Worm (Caenorhabditis elegans) whole organism, late embryonic: ENCODE results near the gene ccz-1.
A peak's percentile ranks its signal among the peaks of the same experiment; 100 is the strongest.

Source experiments
- C38D4.7 ChIP-seq: fragments of 200-800 bp; sonication (Bioruptor generic); optimal IDR thresholded peaks from 2 replicates; lab custom pipeline; 2018; ENCODE audit warnings: mild to moderate bottlenecking, missing genetic modification characterization, moderate library complexity, missing compliant biosample characterization
- F13H6.1 ChIP-seq: sonication (generic microtip); optimal IDR thresholded peaks from 2 replicates; lab custom pipeline; 2016; ENCODE audit warnings: missing genetic modification characterization, missing compliant biosample characterization
- K02D7.2 ChIP-seq: sonication (generic microtip); optimal IDR thresholded peaks from 2 replicates; lab custom pipeline; 2017; ENCODE audit warnings: mild to moderate bottlenecking, missing genetic modification characterization, missing compliant biosample characterization
- K09A11.1 ChIP-seq: sonication (generic microtip); optimal IDR thresholded peaks from 2 replicates; lab custom pipeline; 2017; ENCODE audit warnings: antibody characterized with exemption, mild to moderate bottlenecking, missing genetic modification characterization, missing compliant biosample characterization; ENCODE audit not compliant: insufficient read depth
- Y22D7AL.16 ChIP-seq: sonication (generic microtip); optimal IDR thresholded peaks from 2 replicates; lab custom pipeline; 2016; ENCODE audit warnings: missing genetic modification characterization, missing compliant biosample characterization
- ama-1 ChIP-seq: fragments of 150-350 bp; optimal IDR thresholded peaks from 2 replicates; lab custom pipeline; 2014
- ceh-14 ChIP-seq: sonication (generic microtip); optimal IDR thresholded peaks from 2 replicates; lab custom pipeline; 2016; ENCODE audit warnings: missing genotype, missing genetic modification characterization, missing compliant biosample characterization
- ceh-18 ChIP-seq: sonication (generic microtip); optimal IDR thresholded peaks from 2 replicates; lab custom pipeline; 2016; ENCODE audit warnings: missing genetic modification characterization, missing compliant biosample characterization
- ceh-19 ChIP-seq: fragments of 200-800 bp; sonication (Bioruptor generic); optimal IDR thresholded peaks from 2 replicates; lab custom pipeline; 2018; ENCODE audit warnings: mild to moderate bottlenecking, missing genetic modification characterization, missing compliant biosample characterization
- ceh-24 ChIP-seq: sonication (generic microtip); optimal IDR thresholded peaks from 2 replicates; lab custom pipeline; 2016; ENCODE audit warnings: mild to moderate bottlenecking, missing genetic modification characterization, missing compliant biosample characterization
- ceh-30 ChIP-seq: fragments of 150-350 bp; optimal IDR thresholded peaks from 2 replicates; lab custom pipeline; 2014; ENCODE audit warnings: missing biosample characterization, missing genetic modification characterization
- ceh-31 ChIP-seq: sonication (generic microtip); optimal IDR thresholded peaks from 2 replicates; lab custom pipeline; 2016; ENCODE audit warnings: missing genetic modification characterization, missing compliant biosample characterization
- ceh-34 ChIP-seq: sonication (generic microtip); optimal IDR thresholded peaks from 2 replicates; lab custom pipeline; 2016; ENCODE audit warnings: mild to moderate bottlenecking, missing genetic modification characterization, missing compliant biosample characterization
- ceh-45 ChIP-seq: fragments of 200-800 bp; sonication (Bioruptor generic); IDR thresholded peaks from 2 replicates; pipeline ENCODE4 v1.3.6; 2022; ENCODE audit warnings: missing genetic modification reagents, missing genetic modification characterization, missing compliant biosample characterization
- ceh-48 ChIP-seq: sonication (generic microtip); optimal IDR thresholded peaks from 2 replicates; lab custom pipeline; 2016; ENCODE audit warnings: missing genetic modification characterization, inconsistent platforms, missing compliant biosample characterization
- ceh-6 ChIP-seq: fragments of 200-800 bp; sonication (Bioruptor generic); optimal IDR thresholded peaks from 2 replicates; lab custom pipeline; 2018; ENCODE audit warnings: mild to moderate bottlenecking, missing genetic modification characterization, missing compliant biosample characterization
- dve-1 ChIP-seq: sonication (generic microtip); optimal IDR thresholded peaks from 2 replicates; lab custom pipeline; 2017; ENCODE audit warnings: antibody characterized with exemption, mild to moderate bottlenecking, missing genetic modification characterization, missing compliant biosample characterization
- elt-2 ChIP-seq: sonication (generic microtip); optimal IDR thresholded peaks from 2 replicates; lab custom pipeline; 2016; ENCODE audit warnings: missing genetic modification reagents, missing genetic modification characterization, missing compliant biosample characterization
- elt-4 ChIP-seq: sonication (generic microtip); optimal IDR thresholded peaks from 2 replicates; lab custom pipeline; 2016; ENCODE audit warnings: missing genetic modification characterization, missing compliant biosample characterization
- fkh-6 ChIP-seq: sonication (generic microtip); optimal IDR thresholded peaks from 2 replicates; lab custom pipeline; 2016; ENCODE audit warnings: missing genetic modification characterization, missing compliant biosample characterization
- gmeb-2 ChIP-seq: sonication (generic microtip); optimal IDR thresholded peaks from 2 replicates; lab custom pipeline; 2016; ENCODE audit warnings: missing genetic modification characterization, inconsistent platforms, missing compliant biosample characterization
- hlh-6 ChIP-seq: sonication (generic microtip); optimal IDR thresholded peaks from 2 replicates; lab custom pipeline; 2016; ENCODE audit warnings: missing genotype, missing genetic modification characterization, missing compliant biosample characterization
- hlh-8 ChIP-seq: sonication (generic microtip); optimal IDR thresholded peaks from 2 replicates; lab custom pipeline; 2016; ENCODE audit warnings: missing genotype, missing genetic modification characterization, missing compliant biosample characterization
- lin-11 ChIP-seq: fragments of 200-800 bp; sonication (Bioruptor generic); optimal IDR thresholded peaks from 2 replicates; lab custom pipeline; 2018; ENCODE audit warnings: mild to moderate bottlenecking, missing genetic modification characterization, missing compliant biosample characterization
- madf-2 ChIP-seq: sonication (generic microtip); optimal IDR thresholded peaks from 2 replicates; lab custom pipeline; 2017; ENCODE audit warnings: missing genetic modification characterization, missing compliant biosample characterization
- nhr-232 ChIP-seq: sonication (generic microtip); optimal IDR thresholded peaks from 2 replicates; lab custom pipeline; 2016; ENCODE audit warnings: missing genetic modification characterization, missing compliant biosample characterization
- odd-2 ChIP-seq: sonication (generic microtip); optimal IDR thresholded peaks from 2 replicates; lab custom pipeline; 2017; ENCODE audit warnings: antibody characterized with exemption, mild to moderate bottlenecking, missing genetic modification characterization, missing compliant biosample characterization
- pax-1 ChIP-seq: fragments of 150-350 bp; optimal IDR thresholded peaks from 2 replicates; lab custom pipeline; 2014; ENCODE audit warnings: missing biosample characterization, missing genetic modification characterization
- pha-2 ChIP-seq: sonication (generic microtip); optimal IDR thresholded peaks from 2 replicates; lab custom pipeline; 2017; ENCODE audit warnings: mild to moderate bottlenecking, missing genetic modification characterization, missing compliant biosample characterization
- pqm-1 ChIP-seq: sonication (generic microtip); optimal IDR thresholded peaks from 2 replicates; lab custom pipeline; 2016; ENCODE audit warnings: missing genetic modification characterization, missing compliant biosample characterization
- pros-1 ChIP-seq: fragments of 150-350 bp; optimal IDR thresholded peaks from 2 replicates; lab custom pipeline; 2014; ENCODE audit warnings: missing biosample characterization, missing genetic modification reagents, missing genetic modification characterization
- ref-2 ChIP-seq: sonication (generic microtip); optimal IDR thresholded peaks from 2 replicates; lab custom pipeline; 2016; ENCODE audit warnings: missing genetic modification characterization, missing compliant biosample characterization
- rnt-1 ChIP-seq: sonication (generic microtip); optimal IDR thresholded peaks from 2 replicates; lab custom pipeline; 2016; ENCODE audit warnings: missing genetic modification characterization, missing compliant biosample characterization
- sdc-2 ChIP-seq: sonication (generic microtip); optimal IDR thresholded peaks from 2 replicates; lab custom pipeline; 2016; ENCODE audit warnings: missing genotype, missing genetic modification characterization, missing compliant biosample characterization
- sox-4 ChIP-seq: sonication (generic microtip); optimal IDR thresholded peaks from 2 replicates; lab custom pipeline; 2017; ENCODE audit warnings: mild to moderate bottlenecking, missing genetic modification characterization, inconsistent platforms, missing compliant biosample characterization
- syd-9 ChIP-seq: sonication (generic microtip); optimal IDR thresholded peaks from 2 replicates; lab custom pipeline; 2016; ENCODE audit warnings: mild to moderate bottlenecking, missing genetic modification characterization, moderate library complexity, missing compliant biosample characterization
- tbx-2 ChIP-seq: sonication (generic microtip); optimal IDR thresholded peaks from 2 replicates; lab custom pipeline; 2016; ENCODE audit warnings: missing genetic modification characterization, missing compliant biosample characterization
- tbx-7 ChIP-seq: sonication (generic microtip); optimal IDR thresholded peaks from 2 replicates; lab custom pipeline; 2016; ENCODE audit warnings: missing genotype, missing genetic modification characterization, missing compliant biosample characterization
- unc-3 ChIP-seq, 2 experiments: fragments of 200-800 bp in 1 of 2; sonication (Bioruptor generic) in 1 of 2; sonication (generic microtip) in 1 of 2; conservative IDR thresholded peaks in 1 of 2; optimal IDR thresholded peaks in 1 of 2; 2 replicates each; pipeline versions ENCODE4 v1.3.6 to Lab custom; 2016 to 2022; ENCODE audit warnings: missing compliant biosample characterization in 2 of 2, missing genetic modification characterization in 2 of 2, missing genetic modification reagents in 1 of 2
- unc-42 ChIP-seq: sonication (generic microtip); optimal IDR thresholded peaks from 2 replicates; lab custom pipeline; 2016; ENCODE audit warnings: missing genotype, missing genetic modification characterization, missing compliant biosample characterization
- zip-5 ChIP-seq: sonication (generic microtip); optimal IDR thresholded peaks from 2 replicates; lab custom pipeline; 2016; ENCODE audit warnings: missing genetic modification characterization, missing compliant biosample characterization

The ccz-1 gene

DNA sequence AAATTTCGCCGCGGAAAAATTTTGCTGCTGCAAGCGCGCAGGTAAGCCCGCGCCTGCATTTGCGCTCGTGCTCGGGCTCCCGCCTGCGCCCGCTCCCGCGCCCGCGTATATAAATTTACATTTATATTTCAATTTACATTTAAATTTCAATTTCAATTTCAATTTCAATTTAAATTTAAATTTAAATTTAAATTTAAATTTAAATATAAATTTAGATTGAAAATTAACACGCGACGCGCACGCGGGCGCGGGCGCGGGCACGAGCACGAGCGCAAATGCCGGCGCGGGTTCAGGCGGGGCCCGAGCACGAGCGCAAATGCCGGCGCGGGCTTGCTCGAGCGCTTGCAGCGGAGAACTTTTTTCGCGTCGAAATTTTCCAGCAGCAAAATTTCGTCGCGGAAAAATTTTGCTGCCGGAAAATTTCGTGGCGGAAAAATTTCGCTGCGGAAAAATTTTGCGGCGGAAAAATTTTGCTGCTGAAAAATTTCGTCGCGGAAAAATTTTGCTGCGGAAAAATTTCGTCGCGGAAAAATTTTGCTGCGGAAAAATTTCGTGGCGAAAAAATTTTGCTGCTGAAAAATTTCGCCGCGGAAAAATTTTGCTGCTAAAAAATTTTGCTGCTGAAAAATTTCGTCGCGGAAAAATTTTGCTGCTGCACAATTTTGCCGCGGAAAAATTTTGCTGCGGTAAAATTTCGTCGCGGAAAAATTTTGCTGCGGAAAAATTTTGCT is 32.7 kb upstream of the ccz-1 start:
- 0 out of 2 replicates have a peak, but pooled peaks have one; percentile 30 for TF ChIP-seq ceh-45
- TF ChIP-seq ceh-48, result peak; percentile 1
- no peak for TF ChIP-seq pax-1 (tag; lab: Kevin White, UChicago)
- TF ChIP-seq K09A11.1 (tag; lab: Kevin White, UChicago), result no peak
- TF ChIP-seq tbx-7, result no peak
- no peak for TF ChIP-seq nhr-232
- no peak for TF ChIP-seq pqm-1 (tag; lab: Kevin White, UChicago)
- TF ChIP-seq elt-4 (tag; lab: Kevin White, UChicago), result no peak
- no peak for TF ChIP-seq syd-9 (tag; lab: Kevin White, UChicago)
- TF ChIP-seq gmeb-2 (tag; lab: Kevin White, UChicago), result peak; percentile 60
- TF ChIP-seq elt-2 (tag; lab: Kevin White, UChicago), result no peak
- TF ChIP-seq K02D7.2 (tag; lab: Kevin White, UChicago), result peak; percentile 68
- TF ChIP-seq pha-2 (tag; lab: Kevin White, UChicago), result peak; percentile 31
- TF ChIP-seq ceh-34 (tag; lab: Kevin White, UChicago), result no peak
- TF ChIP-seq sox-4, result peak; percentile 40
- TF ChIP-seq Y22D7AL.16 (tag; lab: Kevin White, UChicago), result no peak
- no peak for TF ChIP-seq pros-1 (tag; lab: Kevin White, UChicago)
- TF ChIP-seq ceh-14 (tag; lab: Kevin White, UChicago), result no peak

DNA sequence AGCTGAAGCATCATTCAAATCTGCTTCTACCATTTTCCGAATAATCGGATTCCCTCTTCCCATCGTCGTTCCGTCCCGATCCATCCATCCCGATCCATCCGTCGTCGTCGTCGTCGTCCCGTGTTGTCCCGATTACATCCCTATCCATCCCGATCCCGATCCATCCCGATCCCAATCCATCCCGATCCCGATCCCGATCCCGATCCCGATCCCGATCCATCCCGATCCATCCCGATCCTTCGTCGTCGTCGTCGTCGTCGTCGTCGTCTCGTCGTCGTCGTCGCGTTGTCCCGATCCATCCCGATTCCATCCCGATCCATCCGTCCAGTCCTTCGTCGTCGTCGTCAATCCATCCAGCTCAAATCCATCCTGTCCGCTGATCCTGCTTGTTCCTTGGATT is 31.5 kb upstream of the ccz-1 start:
- TF ChIP-seq hlh-8 (tag; lab: Kevin White, UChicago) (no peak), ceh-31 (tag; lab: Kevin White, UChicago) (no peak), ceh-6 (no peak), unc-42 (tag; lab: Kevin White, UChicago) (no peak), madf-2 (tag; lab: Kevin White, UChicago) (no peak), ceh-24 (tag; lab: Kevin White, UChicago) (no peak), lin-11 (tag; lab: Kevin White, UChicago) (no peak), C38D4.7 (no peak), elt-2 (tag; lab: Kevin White, UChicago) (no peak), ceh-45 (no peak), ama-1 (no peak), fkh-6 (tag; lab: Kevin White, UChicago) (no peak), dve-1 (no peak), zip-5 (tag; lab: Kevin White, UChicago) (no peak), odd-2 (tag; lab: Kevin White, UChicago) (no peak), ceh-19 (GFP tag; lab: Kevin White, UChicago) (no peak)

DNA sequence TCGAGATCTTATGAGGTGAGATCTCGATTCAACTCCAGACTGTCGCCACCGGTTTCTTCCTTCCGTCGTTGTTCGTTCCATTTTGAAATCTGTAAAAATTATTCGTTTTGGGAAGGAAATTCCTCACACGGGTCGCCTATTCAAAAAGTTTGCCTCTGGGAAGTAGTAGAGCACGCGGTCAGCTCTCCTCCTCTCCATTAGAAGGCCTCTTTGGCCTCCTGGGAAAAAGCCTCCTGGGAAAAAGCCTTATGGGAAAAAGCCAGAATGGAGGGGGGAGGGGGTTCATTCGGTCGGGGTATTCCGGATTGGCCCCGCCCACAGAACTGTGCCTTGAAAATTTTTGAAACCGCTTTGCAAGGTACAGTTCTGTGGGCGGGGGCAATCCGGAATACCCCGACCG is 31.1 kb upstream of the ccz-1 start:
- no peak for TF ChIP-seq rnt-1 (tag; lab: Kevin White, UChicago)
- 0 out of 2 replicates have a peak, but pooled peaks have one; percentile 11 for TF ChIP-seq unc-3 (GFP tag; conservative IDR thresholded peaks at IDR 0.05; lab: Robert Waterston, UW)
- no peak for TF ChIP-seq unc-3 (tag; optimal IDR thresholded peaks at IDR 0.05; lab: Kevin White, UChicago)

DNA sequence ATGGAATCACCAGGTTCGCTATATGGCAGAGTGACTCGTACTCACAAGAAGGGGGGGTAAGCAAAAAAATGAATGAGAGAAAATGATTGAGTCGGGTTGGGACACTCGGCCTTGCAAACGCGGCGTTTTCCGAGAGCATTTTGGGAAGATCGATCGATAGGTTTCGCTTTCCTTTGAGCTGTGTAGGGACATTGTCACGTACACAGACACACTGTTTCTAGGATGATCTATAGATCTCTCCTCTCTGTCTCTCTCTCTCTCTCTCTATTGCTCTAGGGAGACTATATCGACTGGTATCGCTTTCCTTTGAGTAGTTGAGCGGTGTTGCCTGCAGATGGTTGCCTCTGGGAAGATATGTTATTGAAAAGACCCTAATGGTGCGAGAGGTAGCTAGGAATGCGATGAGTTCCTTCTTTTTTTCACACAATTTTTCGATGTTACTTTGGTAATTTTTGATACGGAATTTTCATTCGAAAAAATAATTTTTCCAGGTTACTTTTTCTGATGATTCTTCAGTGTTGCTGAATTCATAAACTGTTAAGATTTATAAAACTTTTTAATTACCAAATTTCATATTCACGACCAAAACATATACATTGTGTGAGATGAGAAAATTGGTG is 28.8 kb upstream of the ccz-1 start, which contains the start of gene H37A05.4:
TSS of gene H37A05.4 (minus strand) at position 51 of the 620 bp plus-strand sequence.
- TF ChIP-seq ceh-18 (no peak), ceh-19 (GFP tag; lab: Kevin White, UChicago) (no peak), sdc-2 (tag; lab: Kevin White, UChicago) (no peak), tbx-7 (no peak), tbx-2 (tag; lab: Kevin White, UChicago) (no peak), ceh-45 (no peak), nhr-232 (no peak), ceh-30 (no peak), ceh-48 (no peak), hlh-8 (tag; lab: Kevin White, UChicago) (no peak), gmeb-2 (tag; lab: Kevin White, UChicago) (no peak), ref-2 (tag; lab: Kevin White, UChicago) (no peak), unc-42 (tag; lab: Kevin White, UChicago) (no peak), ceh-6 (no peak), F13H6.1 (tag; lab: Kevin White, UChicago) (no peak), hlh-6 (no peak)
